Fruit fly (Drosophila melanogaster) whole organism, embryonic: ENCODE results near the gene ND-39.

ENCODE experiments used
- ATbp ChIP-seq: fragments of 200-800 bp; sonication (Bioruptor generic); optimal IDR thresholded peaks from 2 replicates; lab custom pipeline; 2017; ENCODE audit warnings: missing biosample characterization, mild to moderate bottlenecking, missing genetic modification characterization, missing genetic modification reagents
- Blimp-1 ChIP-seq: fragments of 200-800 bp; sonication (Bioruptor generic); optimal IDR thresholded peaks from 3 replicates; lab custom pipeline; 2018; ENCODE audit warnings: missing biosample characterization, missing genetic modification characterization, mild to moderate bottlenecking, moderate library complexity, missing genetic modification reagents
- CG10267 ChIP-seq: fragments of 200-800 bp; sonication (Bioruptor generic); optimal IDR thresholded peaks from 2 replicates; lab custom pipeline; 2018; ENCODE audit warnings: missing biosample characterization, mild to moderate bottlenecking, missing genetic modification characterization, moderate library complexity
- CG12219 ChIP-seq: fragments of 200-800 bp; sonication (Bioruptor generic); optimal IDR thresholded peaks from 3 replicates; lab custom pipeline; 2018; ENCODE audit warnings: missing biosample characterization, mild to moderate bottlenecking, missing genetic modification characterization
- CG12299 ChIP-seq: fragments of 200-800 bp; sonication (Bioruptor generic); optimal IDR thresholded peaks from 2 replicates; lab custom pipeline; 2018; ENCODE audit warnings: missing biosample characterization, mild to moderate bottlenecking, missing genetic modification characterization
- CG13287 ChIP-seq: fragments of 200-800 bp; sonication (Bioruptor generic); IDR thresholded peaks from 2 replicates; pipeline ENCODE4 v1.3.6; 2022; ENCODE audit warnings: missing biosample characterization, missing genetic modification characterization; ENCODE audit not compliant: partially characterized antibody
- CG15269 ChIP-seq: fragments of 200-800 bp; sonication (Bioruptor generic); optimal IDR thresholded peaks from 2 replicates; lab custom pipeline; 2018; ENCODE audit warnings: missing biosample characterization, mild to moderate bottlenecking, missing genetic modification characterization, moderate library complexity
- CG1602 ChIP-seq: fragments of 200-800 bp; sonication (Bioruptor generic); optimal IDR thresholded peaks from 3 replicates; lab custom pipeline; 2016; ENCODE audit warnings: missing biosample characterization, missing genetic modification characterization
- CG16779 ChIP-seq: fragments of 200-800 bp; sonication (Bioruptor generic); IDR thresholded peaks from 2 replicates; pipeline ENCODE4 v1.3.6; 2022; ENCODE audit warnings: missing biosample characterization, missing genetic modification characterization
- CG17912 ChIP-seq: fragments of 200-800 bp; sonication (Bioruptor generic); optimal IDR thresholded peaks from 2 replicates; lab custom pipeline; 2018; ENCODE audit warnings: missing biosample characterization, mild to moderate bottlenecking, missing genetic modification characterization
- CG1792 ChIP-seq: fragments of 200-800 bp; sonication (Bioruptor generic); optimal IDR thresholded peaks from 2 replicates; lab custom pipeline; 2016; ENCODE audit warnings: missing biosample characterization, missing genetic modification characterization
- CG2120 ChIP-seq: fragments of 200-800 bp; sonication (Bioruptor generic); optimal IDR thresholded peaks from 3 replicates; lab custom pipeline; 2016; ENCODE audit warnings: missing biosample characterization, missing genetic modification characterization
- CG2678 ChIP-seq: fragments of 200-800 bp; sonication (Bioruptor generic); optimal IDR thresholded peaks from 3 replicates; lab custom pipeline; 2019; ENCODE audit warnings: missing biosample characterization, mild to moderate bottlenecking, missing genetic modification characterization, moderate library complexity
- CG3281 ChIP-seq: fragments of 200-800 bp; sonication (Bioruptor generic); optimal IDR thresholded peaks from 3 replicates; lab custom pipeline; 2017; ENCODE audit warnings: missing biosample characterization, mild to moderate bottlenecking, missing genetic modification characterization
- CG34376 ChIP-seq: fragments of 200-800 bp; sonication (Bioruptor generic); optimal IDR thresholded peaks from 2 replicates; lab custom pipeline; 2018; ENCODE audit warnings: missing biosample characterization, mild to moderate bottlenecking, missing genetic modification characterization
- CG6813 ChIP-seq: fragments of 200-800 bp; sonication (Bioruptor generic); optimal IDR thresholded peaks from 2 replicates; lab custom pipeline; 2017; ENCODE audit warnings: missing biosample characterization, missing genetic modification characterization, mild to moderate bottlenecking, moderate library complexity, missing genetic modification reagents
- CG7786 ChIP-seq: fragments of 200-800 bp; sonication (Bioruptor generic); optimal IDR thresholded peaks from 2 replicates; lab custom pipeline; 2016; ENCODE audit warnings: missing biosample characterization, missing genetic modification characterization
- CG8924 ChIP-seq: fragments of 200-800 bp; optimal IDR thresholded peaks from 3 replicates; lab custom pipeline; 2019; ENCODE audit warnings: missing biosample characterization, mild to moderate bottlenecking, missing genetic modification characterization, moderate library complexity
- CG9727 ChIP-seq: fragments of 200-800 bp; sonication (Bioruptor generic); optimal IDR thresholded peaks from 3 replicates; lab custom pipeline; 2017; ENCODE audit warnings: missing biosample characterization, mild to moderate bottlenecking, missing genetic modification characterization
- Dfd ChIP-seq, 2 experiments: fragments of >200 bp; optimal IDR thresholded peaks; 2 replicates each; lab custom pipeline; 2017; ENCODE audit warnings: missing biosample characterization in 2 of 2, missing genetic modification characterization in 2 of 2
- Doc3 ChIP-seq: fragments of 200-800 bp; sonication (Bioruptor generic); IDR thresholded peaks from 3 replicates; pipeline ENCODE4 v1.3.6; 2022; ENCODE audit warnings: missing biosample characterization, missing genetic modification characterization; ENCODE audit not compliant: partially characterized antibody
- E2f1 ChIP-seq: fragments of 200-800 bp; sonication (Bioruptor generic); IDR thresholded peaks from 2 replicates; pipeline ENCODE4 v1.3.6; 2022; ENCODE audit warnings: missing biosample characterization, missing genetic modification characterization
- Fer3 ChIP-seq: fragments of 200-800 bp; sonication (Bioruptor generic); optimal IDR thresholded peaks from 2 replicates; lab custom pipeline; 2018; ENCODE audit warnings: missing biosample characterization, mild to moderate bottlenecking, missing genetic modification characterization, moderate library complexity
- Hand ChIP-seq: fragments of 200-800 bp; sonication (Bioruptor generic); optimal IDR thresholded peaks from 2 replicates; lab custom pipeline; 2017; ENCODE audit warnings: mild to moderate bottlenecking, missing biosample characterization, missing genetic modification reagents, missing genetic modification characterization
- Med ChIP-seq: fragments of 200-800 bp; sonication (Bioruptor generic); peaks from one replicate; lab custom pipeline; 2016; ENCODE audit warnings: missing biosample characterization, missing genetic modification characterization, mild to moderate bottlenecking, inconsistent platforms, moderate library complexity
- PHDP ChIP-seq: fragments of 200-800 bp; sonication (Bioruptor generic); optimal IDR thresholded peaks from 3 replicates; lab custom pipeline; 2018; ENCODE audit warnings: missing biosample characterization, mild to moderate bottlenecking, missing genetic modification characterization, moderate library complexity
- Rfx ChIP-seq: fragments of 200-800 bp; sonication (Bioruptor generic); IDR thresholded peaks from 2 replicates; pipeline ENCODE4 v1.3.6; 2022; ENCODE audit warnings: missing biosample characterization, missing genetic modification characterization
- az2 ChIP-seq: fragments of 200-800 bp; sonication (Bioruptor generic); optimal IDR thresholded peaks from 3 replicates; lab custom pipeline; 2016; ENCODE audit warnings: missing biosample characterization, missing genetic modification characterization
- bcd ChIP-seq: fragments of 200-800 bp; sonication (Bioruptor generic); optimal IDR thresholded peaks from 2 replicates; lab custom pipeline; 2017; ENCODE audit warnings: missing biosample characterization, mild to moderate bottlenecking, missing genetic modification characterization
- br ChIP-seq: fragments of >200 bp; optimal IDR thresholded peaks from 2 replicates; lab custom pipeline; 2017
- crol ChIP-seq: fragments of 200-800 bp; sonication (Bioruptor generic); IDR thresholded peaks from 2 replicates; pipeline ENCODE4 v1.3.6; 2022; ENCODE audit warnings: missing biosample characterization, missing genetic modification characterization
- cwo ChIP-seq: fragments of 200-800 bp; sonication (Bioruptor generic); optimal IDR thresholded peaks from 3 replicates; lab custom pipeline; 2017; ENCODE audit warnings: missing biosample characterization, missing genetic modification characterization, mild to moderate bottlenecking, moderate library complexity, missing genetic modification reagents
- dmrt11E ChIP-seq: fragments of 200-800 bp; sonication (Bioruptor generic); optimal IDR thresholded peaks from 3 replicates; lab custom pipeline; 2018; ENCODE audit warnings: missing biosample characterization, mild to moderate bottlenecking, missing genetic modification characterization, moderate library complexity
- ewg ChIP-seq: fragments of 200-800 bp; sonication (Bioruptor generic); optimal IDR thresholded peaks from 3 replicates; lab custom pipeline; 2017; ENCODE audit warnings: mild to moderate bottlenecking, missing biosample characterization, missing genetic modification reagents, missing genetic modification characterization
- gcm2 ChIP-seq: fragments of 200-800 bp; sonication (Bioruptor generic); optimal IDR thresholded peaks from 2 replicates; lab custom pipeline; 2016; ENCODE audit warnings: missing biosample characterization, missing genetic modification characterization
- gem ChIP-seq: fragments of 200-800 bp; sonication (Bioruptor generic); optimal IDR thresholded peaks from 2 replicates; lab custom pipeline; 2019; ENCODE audit warnings: missing biosample characterization, mild to moderate bottlenecking, missing genetic modification characterization, moderate library complexity
- ind ChIP-seq: fragments of 200-800 bp; sonication (Bioruptor generic); optimal IDR thresholded peaks from 3 replicates; lab custom pipeline; 2016; ENCODE audit warnings: missing biosample characterization, missing genetic modification characterization
- lbe ChIP-seq: fragments of 200-800 bp; sonication (Bioruptor generic); optimal IDR thresholded peaks from 2 replicates; lab custom pipeline; 2016; ENCODE audit warnings: missing biosample characterization, mild to moderate bottlenecking, missing genetic modification characterization
- luna ChIP-seq: fragments of 200-800 bp; sonication (Bioruptor generic); optimal IDR thresholded peaks from 2 replicates; lab custom pipeline; 2016; ENCODE audit warnings: missing biosample characterization, missing genetic modification characterization
- maf-S ChIP-seq: fragments of 200-800 bp; sonication (Bioruptor generic); optimal IDR thresholded peaks from 2 replicates; lab custom pipeline; 2016; ENCODE audit warnings: missing biosample characterization, missing genetic modification characterization
- mirr ChIP-seq: fragments of 200-800 bp; sonication (Bioruptor generic); optimal IDR thresholded peaks from 3 replicates; lab custom pipeline; 2018; ENCODE audit warnings: missing biosample characterization, mild to moderate bottlenecking, missing genetic modification characterization
- nom ChIP-seq: fragments of 200-800 bp; sonication (Bioruptor generic); optimal IDR thresholded peaks from 2 replicates; lab custom pipeline; 2017; ENCODE audit warnings: missing biosample characterization, missing genetic modification characterization, mild to moderate bottlenecking, moderate library complexity, missing genetic modification reagents
- shn ChIP-seq: fragments of 200-800 bp; sonication (Bioruptor generic); optimal IDR thresholded peaks from 3 replicates; lab custom pipeline; 2016; ENCODE audit warnings: missing biosample characterization, missing genetic modification characterization
- sqz ChIP-seq: fragments of 200-800 bp; sonication (Bioruptor generic); optimal IDR thresholded peaks from 3 replicates; lab custom pipeline; 2018; ENCODE audit warnings: missing biosample characterization, mild to moderate bottlenecking, missing genetic modification characterization
- ssp ChIP-seq: fragments of 200-800 bp; sonication (Bioruptor generic); IDR thresholded peaks from 2 replicates; pipeline ENCODE4 v1.3.6; 2022; ENCODE audit warnings: missing biosample characterization, missing genetic modification characterization
- tio ChIP-seq: fragments of 200-800 bp; sonication (Bioruptor generic); optimal IDR thresholded peaks from 2 replicates; lab custom pipeline; 2017; ENCODE audit warnings: missing biosample characterization, missing genetic modification characterization, inconsistent platforms
- tna ChIP-seq: fragments of 200-800 bp; sonication (Bioruptor generic); IDR thresholded peaks from 2 replicates; pipeline ENCODE4 v1.3.6; 2022; ENCODE audit warnings: missing biosample characterization, missing genetic modification characterization; ENCODE audit not compliant: partially characterized antibody

ND-39 gene

DNA sequence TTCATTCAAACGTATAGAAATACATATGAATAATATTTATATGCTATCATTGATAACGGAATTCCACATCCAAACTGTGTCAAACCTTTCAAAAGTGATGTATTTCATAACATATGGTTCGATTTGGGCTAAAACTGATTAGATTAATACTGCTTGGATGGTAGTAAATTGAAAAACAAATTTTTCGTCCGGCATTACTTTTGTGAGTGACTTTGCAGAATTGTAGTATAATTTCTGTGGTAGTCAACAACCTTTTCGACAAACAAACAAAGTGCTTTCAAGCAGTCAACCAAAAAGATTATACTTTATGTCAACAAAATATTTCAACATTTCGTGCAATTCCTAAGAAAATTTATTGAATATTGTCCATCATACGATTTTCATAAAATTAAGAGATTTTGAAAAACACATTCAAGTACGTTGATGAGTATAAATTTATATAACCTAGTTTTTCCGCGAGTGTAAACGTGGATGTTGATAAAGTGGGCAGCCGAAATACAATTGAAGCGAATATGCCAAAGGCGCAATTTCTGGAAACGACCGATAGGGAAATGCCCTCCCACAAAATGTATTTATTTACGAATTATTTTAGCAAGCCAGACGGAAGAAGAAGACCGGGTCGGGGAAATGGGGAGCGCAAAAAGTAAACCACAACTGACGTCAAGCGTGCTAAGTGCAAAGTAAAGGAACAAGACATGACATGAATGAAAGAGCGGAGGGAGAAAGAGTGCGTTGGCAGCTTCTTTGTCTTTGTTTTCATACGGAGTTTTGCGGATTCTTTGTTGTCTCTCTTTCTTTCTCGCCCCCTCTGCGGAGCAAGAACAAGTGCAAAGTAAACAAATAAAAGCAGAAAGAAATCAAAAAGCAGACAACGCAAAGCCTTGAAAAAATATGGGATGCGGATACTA lies 26.3 kb downstream of the ND-39 start (continued):
- peak; percentile 28 for TF ChIP-seq cwo (GFP tag; lab: Kevin White, UChicago)
- no peak for TF ChIP-seq CG8924 (tag; lab: Kevin White, UChicago)
- TF ChIP-seq lbe (GFP tag; lab: Kevin White, UChicago), result peak; percentile 11
- TF ChIP-seq dmrt11E (tag; lab: Kevin White, UChicago), result peak; percentile 5
- TF ChIP-seq CG6813 (GFP tag; lab: Kevin White, UChicago), result peak; percentile 22
- no peak for TF ChIP-seq Doc3
- no peak for TF ChIP-seq tna (GFP tag; lab: Robert Waterston, UW)
- TF ChIP-seq ewg (GFP tag; lab: Kevin White, UChicago), result no peak
- TF ChIP-seq br, result no peak
- peak; percentile 8 for TF ChIP-seq ind (GFP tag; lab: Kevin White, UChicago)
- TF ChIP-seq Med, result peak; percentile 84
- peak; percentile 68 for TF ChIP-seq gem
- peak; percentile 12 for TF ChIP-seq Blimp-1
- TF ChIP-seq E2f1, result no peak
- TF ChIP-seq CG2120 (GFP tag; lab: Kevin White, UChicago), result peak; percentile 69
- no peak for TF ChIP-seq gcm2 (GFP tag; lab: Kevin White, UChicago)
- peak; percentile 60 for TF ChIP-seq CG15269 (tag; lab: Kevin White, UChicago)
- TF ChIP-seq Rfx (GFP tag; lab: Robert Waterston, UW), result peak; percentile 54
- peak; percentile 61 for TF ChIP-seq CG2678
- peak; percentile 13 for TF ChIP-seq CG9727 (GFP tag; lab: Kevin White, UChicago)
- peak; percentile 15 for TF ChIP-seq mirr
- TF ChIP-seq shn, result peak; percentile 57
- TF ChIP-seq CG7786, result peak; percentile 51
- TF ChIP-seq CG17912 (GFP tag; lab: Kevin White, UChicago), result no peak
- TF ChIP-seq az2, result peak; percentile 22
- TF ChIP-seq CG12299 (tag; lab: Kevin White, UChicago), result peak; percentile 30
- no peak for TF ChIP-seq sqz (GFP tag; lab: Kevin White, UChicago)
- TF ChIP-seq ATbp (GFP tag; lab: Kevin White, UChicago), result peak; percentile 15
- TF ChIP-seq nom, result peak; percentile 92
- no peak for TF ChIP-seq ssp (GFP tag; lab: Robert Waterston, UW)
- no peak for TF ChIP-seq Dfd (GFP tag; optimal IDR thresholded peaks at IDR 0.05; lab: Kevin White, UChicago)
- TF ChIP-seq PHDP, result peak; percentile 40
- no peak for TF ChIP-seq CG13287
- no peak for TF ChIP-seq CG1602 (GFP tag; lab: Kevin White, UChicago)
- peak; percentile 21 for TF ChIP-seq tio
- TF ChIP-seq Hand (GFP tag; lab: Kevin White, UChicago), result peak; percentile 22
- TF ChIP-seq Fer3 (tag; lab: Kevin White, UChicago), result peak; percentile 34
- no peak for TF ChIP-seq CG16779 (GFP tag; lab: Robert Waterston, UW)
- no peak for TF ChIP-seq CG34376 (GFP tag; lab: Kevin White, UChicago)
- peak; percentile 13 for TF ChIP-seq bcd (GFP tag; lab: Kevin White, UChicago)
- peak; percentile 26 for TF ChIP-seq CG1792 (GFP tag; lab: Kevin White, UChicago)
- TF ChIP-seq luna, result peak; percentile 7
- no peak for TF ChIP-seq maf-S (GFP tag; lab: Kevin White, UChicago)
- peak; percentile 56; the same call in 1 of the 2 replicates for TF ChIP-seq crol (GFP tag; lab: Robert Waterston, UW)
- peak; percentile 12 for TF ChIP-seq CG10267 (tag; lab: Kevin White, UChicago)
- TF ChIP-seq CG3281 (GFP tag; lab: Kevin White, UChicago), result peak; percentile 47
- peak; percentile 17 for TF ChIP-seq CG12219 (GFP tag; lab: Kevin White, UChicago)
